Fruit fly (Drosophila melanogaster) whole organism, pupa: ENCODE measurements around the gene cm.

Experiments
- CG10348 ChIP-seq: fragments of 200-800 bp; sonication (Bioruptor generic); IDR thresholded peaks from 2 replicates; pipeline ENCODE4 v1.3.6; 2022; ENCODE audit warnings: missing biosample characterization, missing genetic modification characterization
- CG12605 ChIP-seq: fragments of 200-800 bp; sonication (Bioruptor generic); IDR thresholded peaks from 2 replicates; pipeline ENCODE4 v1.3.6; 2022; ENCODE audit warnings: missing biosample characterization, missing genetic modification characterization
- CG13204 ChIP-seq: fragments of 200-800 bp; sonication (Bioruptor generic); optimal IDR thresholded peaks from 2 replicates; lab custom pipeline; 2018; ENCODE audit warnings: missing biosample characterization, mild to moderate bottlenecking, missing genetic modification characterization, moderate library complexity
- CG15710 ChIP-seq: fragments of 200-800 bp; sonication (Bioruptor generic); optimal IDR thresholded peaks from 2 replicates; lab custom pipeline; 2018; ENCODE audit warnings: missing biosample characterization, mild to moderate bottlenecking, missing genetic modification characterization, moderate library complexity
- CG34367 ChIP-seq: fragments of 200-800 bp; sonication (Bioruptor generic); optimal IDR thresholded peaks from 2 replicates; lab custom pipeline; 2018; ENCODE audit warnings: missing biosample characterization, mild to moderate bottlenecking, missing genetic modification characterization
- CG8301 ChIP-seq: fragments of 200-800 bp; sonication (Bioruptor generic); optimal IDR thresholded peaks from 2 replicates; lab custom pipeline; 2018; ENCODE audit warnings: missing biosample characterization, mild to moderate bottlenecking, missing genetic modification characterization
- D1 ChIP-seq: fragments of 200-800 bp; sonication (Bioruptor generic); optimal IDR thresholded peaks from 2 replicates; lab custom pipeline; 2018; ENCODE audit warnings: missing biosample characterization, mild to moderate bottlenecking, missing genetic modification characterization, moderate library complexity
- EcR ChIP-seq: fragments of 200-800 bp; sonication (Bioruptor generic); optimal IDR thresholded peaks from 3 replicates; lab custom pipeline; 2019; ENCODE audit warnings: missing biosample characterization, missing genetic modification characterization, mild to moderate bottlenecking, moderate library complexity, missing genetic modification reagents
- Ets98B ChIP-seq: fragments of 200-800 bp; sonication (Bioruptor generic); IDR thresholded peaks from 2 replicates; pipeline ENCODE4 v1.3.6; 2022; ENCODE audit warnings: missing biosample characterization, missing genetic modification characterization
- Pif1B ChIP-seq: fragments of 200-800 bp; sonication (Bioruptor generic); optimal IDR thresholded peaks from 3 replicates; lab custom pipeline; 2016; ENCODE audit warnings: missing biosample characterization, missing genetic modification characterization

DNA sequence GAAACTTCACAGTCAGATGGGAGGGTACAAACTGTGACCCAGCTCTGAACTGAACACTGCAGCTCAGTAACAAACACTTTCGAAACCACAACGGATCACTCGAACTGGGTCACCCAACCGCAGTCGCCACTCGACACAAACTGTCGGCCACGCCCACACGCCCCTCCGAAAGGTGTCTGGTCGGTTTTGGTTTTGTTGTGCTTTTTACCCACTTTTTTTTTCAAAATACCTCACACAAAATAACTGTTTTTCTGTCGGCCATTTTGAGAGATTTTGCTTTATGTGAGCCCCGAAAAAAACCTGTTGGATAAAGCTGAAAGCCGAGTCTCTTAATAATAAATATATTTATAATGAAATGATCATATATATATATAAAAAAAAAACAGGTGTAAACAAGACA is 19.7 kb downstream of the cm start, which contains the start of gene ogre:
- TF ChIP-seq Ets98B (GFP tag; lab: Robert Waterston, UW) (no peak), D1 (no peak), CG13204 (no peak), CG8301 (tag; lab: Kevin White, UChicago) (no peak), CG10348 (GFP tag; lab: Robert Waterston, UW) (no peak), EcR (peak; percentile 46), CG34367 (tag; lab: Kevin White, UChicago) (no peak), CG12605 (GFP tag; lab: Robert Waterston, UW) (no peak), Pif1B (GFP tag; lab: Kevin White, UChicago) (no peak), CG15710 (tag; lab: Kevin White, UChicago) (no peak)
